ENCODE assay signal across 1 fruit fly cellular context in genomic region chr2L:1070332-1070731, dm6.
TF ChIP-seq lines count a peak whose summit lies in the region.

No protein-coding gene starts in this region.

TF ChIP-seq in whole organism, embryonic, 481 proteins besides CTCF, POLR2A, EP300 and RAD21 (continued from another document and continues in another):
- TF ChIP-seq az2 (GFP tag; optimal IDR thresholded peaks at IDR 0.05; lab: Kevin White, UChicago) (no peak), sc (optimal IDR thresholded peaks at IDR 0.05; lab: Kevin White, UChicago) (no peak), sc (GFP tag; optimal IDR thresholded peaks at IDR 0.05; lab: Kevin White, UChicago) (peak; percentile 33), fd3F (GFP tag; optimal IDR thresholded peaks at IDR 0.05; lab: Kevin White, UChicago) (no peak), MBD-R2 (GFP tag; IDR thresholded peaks at IDR 0.05; lab: Robert Waterston, UW) (peak; percentile 11; the same call in 1 of the 2 replicates), HLH3B (GFP tag; IDR thresholded peaks at IDR 0.05; lab: Robert Waterston, UW) (peak; percentile 38; the same call in 1 of the 2 replicates), btn (GFP tag; optimal IDR thresholded peaks at IDR 0.05; lab: Kevin White, UChicago) (no peak), Spps (tag; optimal IDR thresholded peaks at IDR 0.05; lab: Kevin White, UChicago) (peak; percentile 22), CG6689 (GFP tag; IDR thresholded peaks at IDR 0.05; lab: Robert Waterston, UW) (peak; percentile 46; the same call in 1 of the 2 replicates), CoRest (tag; optimal IDR thresholded peaks at IDR 0.05; lab: Kevin White, UChicago) (no peak), Taf1 (GFP tag; IDR thresholded peaks at IDR 0.05; lab: Robert Waterston, UW) (no peak), BtbVII (GFP tag; optimal IDR thresholded peaks at IDR 0.05; lab: Kevin White, UChicago) (no peak), eve (GFP tag; optimal IDR thresholded peaks at IDR 0.05; lab: Kevin White, UChicago) (no peak), Neu2 (GFP tag; optimal IDR thresholded peaks at IDR 0.05; lab: Kevin White, UChicago; ENCODE audit: borderline replicate concordance) (no peak), CG13424 (tag; optimal IDR thresholded peaks at IDR 0.05; lab: Kevin White, UChicago) (peak; percentile 14), wor (GFP tag; IDR thresholded peaks at IDR 0.05; lab: Robert Waterston, UW) (0 out of 2 replicates have a peak, but pooled peaks have one; percentile 28), YL-1 (GFP tag; optimal IDR thresholded peaks at IDR 0.05; lab: Kevin White, UChicago) (no peak), Awh (GFP tag; IDR thresholded peaks at IDR 0.05; lab: Robert Waterston, UW) (0 out of 2 replicates have a peak, but pooled peaks have one; percentile 20), CG33557 (GFP tag; optimal IDR thresholded peaks at IDR 0.05; lab: Kevin White, UChicago) (peak; percentile 8), CG4424 (GFP tag; optimal IDR thresholded peaks at IDR 0.05; lab: Kevin White, UChicago) (peak; percentile 12), unpg (GFP tag; optimal IDR thresholded peaks at IDR 0.05; lab: Kevin White, UChicago) (peak; percentile 57), CG18599 (GFP tag; optimal IDR thresholded peaks at IDR 0.05; lab: Kevin White, UChicago) (peak; percentile 29), CG18619 (GFP tag; optimal IDR thresholded peaks at IDR 0.05; lab: Kevin White, UChicago) (no peak), CG17328 (GFP tag; IDR thresholded peaks at IDR 0.05; lab: Robert Waterston, UW) (peak; percentile 51), ara (GFP tag; IDR thresholded peaks at IDR 0.05; lab: Robert Waterston, UW) (no peak), bsh (GFP tag; optimal IDR thresholded peaks at IDR 0.05; lab: Kevin White, UChicago) (peak; percentile 14 to 77), CG11696 (GFP tag; IDR thresholded peaks at IDR 0.05; lab: Robert Waterston, UW) (0 out of 2 replicates have a peak, but pooled peaks have one; percentile 28), cato (GFP tag; optimal IDR thresholded peaks at IDR 0.05; lab: Kevin White, UChicago; ENCODE audit: borderline replicate concordance) (no peak), CG4820 (GFP tag; optimal IDR thresholded peaks at IDR 0.05; lab: Kevin White, UChicago) (peak; percentile 35), CG12071 (GFP tag; optimal IDR thresholded peaks at IDR 0.05; lab: Kevin White, UChicago) (no peak), Xbp1 (GFP tag; optimal IDR thresholded peaks at IDR 0.05; lab: Kevin White, UChicago) (peak; percentile 28), gt (GFP tag; IDR thresholded peaks at IDR 0.05; lab: Robert Waterston, UW) (0 out of 2 replicates have a peak, but pooled peaks have one; percentile 32), cad (GFP tag; optimal IDR thresholded peaks at IDR 0.05; lab: Kevin White, UChicago) (no peak), Sox102F (GFP tag; optimal IDR thresholded peaks at IDR 0.05; lab: Kevin White, UChicago) (peak; percentile 41), CG18764 (GFP tag; optimal IDR thresholded peaks at IDR 0.05; lab: Kevin White, UChicago) (no peak), Dip3 (GFP tag; optimal IDR thresholded peaks at IDR 0.05; lab: Kevin White, UChicago) (no peak), phol (tag; optimal IDR thresholded peaks at IDR 0.05; lab: Kevin White, UChicago) (peak; percentile 58), dysf (GFP tag; IDR thresholded peaks at IDR 0.05; lab: Robert Waterston, UW) (peak; percentile 53; the same call in 1 of the 3 replicates), CG8944 (GFP tag; optimal IDR thresholded peaks at IDR 0.05; lab: Kevin White, UChicago) (no peak), Blimp-1 (GFP tag; optimal IDR thresholded peaks at IDR 0.05; lab: Kevin White, UChicago) (peak; percentile 64), CG8388 (GFP tag; optimal IDR thresholded peaks at IDR 0.05; lab: Kevin White, UChicago) (peak; percentile 55), CG13775 (GFP tag; optimal IDR thresholded peaks at IDR 0.05; lab: Kevin White, UChicago) (peak; percentile 43), CG32772 (GFP tag; IDR thresholded peaks at IDR 0.05; lab: Robert Waterston, UW) (peak; percentile 41; the same call in 1 of the 2 replicates), lmd (GFP tag; IDR thresholded peaks at IDR 0.05; lab: Robert Waterston, UW) (peak; percentile 30; the same call in 1 of the 2 replicates), CG6765 (GFP tag; optimal IDR thresholded peaks at IDR 0.05; lab: Kevin White, UChicago) (no peak), ase (GFP tag; IDR thresholded peaks at IDR 0.05; lab: Robert Waterston, UW) (no peak), row (GFP tag; IDR thresholded peaks at IDR 0.05; lab: Robert Waterston, UW) (peak; percentile 37; the same call in 2 of the 3 replicates), CG7786 (GFP tag; optimal IDR thresholded peaks at IDR 0.05; lab: Kevin White, UChicago) (no peak), CG11398 (GFP tag; optimal IDR thresholded peaks at IDR 0.05; lab: Kevin White, UChicago) (no peak), zfh1 (GFP tag; IDR thresholded peaks at IDR 0.05; lab: Robert Waterston, UW) (peak; percentile 61; the same call in 1 of the 3 replicates), ssp (GFP tag; IDR thresholded peaks at IDR 0.05; lab: Robert Waterston, UW) (0 out of 2 replicates have a peak, but pooled peaks have one; percentile 18), mam (GFP tag; optimal IDR thresholded peaks at IDR 0.05; lab: Kevin White, UChicago) (no peak), gfzf (GFP tag; optimal IDR thresholded peaks at IDR 0.05; lab: Kevin White, UChicago) (no peak), Nf-YC (tag; optimal IDR thresholded peaks at IDR 0.05; lab: Kevin White, UChicago) (no peak), CG15601 (tag; optimal IDR thresholded peaks at IDR 0.05; lab: Kevin White, UChicago) (peak; percentile 32), CG8478 (optimal IDR thresholded peaks at IDR 0.05; lab: Kevin White, UChicago) (no peak), D (optimal IDR thresholded peaks at IDR 0.05; lab: Kevin White, UChicago) (no peak), D (GFP tag; optimal IDR thresholded peaks at IDR 0.05; lab: Kevin White, UChicago) (peak; percentile 4), CG10462 (GFP tag; optimal IDR thresholded peaks at IDR 0.05; lab: Kevin White, UChicago) (no peak), chn (GFP tag; optimal IDR thresholded peaks at IDR 0.05; lab: Kevin White, UChicago) (peak; percentile 12), trh (GFP tag; optimal IDR thresholded peaks at IDR 0.05; lab: Kevin White, UChicago) (no peak), CG14014 (GFP tag; IDR thresholded peaks at IDR 0.05; lab: Robert Waterston, UW) (no peak), CG3407 (GFP tag; optimal IDR thresholded peaks at IDR 0.05; lab: Kevin White, UChicago) (peak; percentile 18), pb (GFP tag; optimal IDR thresholded peaks at IDR 0.05; lab: Kevin White, UChicago) (no peak), CG9215 (GFP tag; IDR thresholded peaks at IDR 0.05; lab: Robert Waterston, UW) (no peak; the same call in 1 of the 2 replicates), CG1832 (GFP tag; optimal IDR thresholded peaks at IDR 0.05; lab: Kevin White, UChicago) (no peak), CG2712 (tag; optimal IDR thresholded peaks at IDR 0.05; lab: Kevin White, UChicago) (peak; percentile 60), CG18262 (tag; optimal IDR thresholded peaks at IDR 0.05; lab: Kevin White, UChicago) (peak; percentile 53), gem (tag; optimal IDR thresholded peaks at IDR 0.05; lab: Kevin White, UChicago) (peak; percentile 65), lov (optimal IDR thresholded peaks at IDR 0.05; lab: Kevin White, UChicago) (no peak), lov (GFP tag; IDR thresholded peaks at IDR 0.05; lab: Robert Waterston, UW) (0 out of 3 replicates have a peak, but pooled peaks have one; percentile 28), Mes4 (GFP tag; optimal IDR thresholded peaks at IDR 0.05; lab: Kevin White, UChicago) (no peak), Hsf (GFP tag; optimal IDR thresholded peaks at IDR 0.05; lab: Kevin White, UChicago) (peak; percentile 5), CG5245 (GFP tag; optimal IDR thresholded peaks at IDR 0.05; lab: Kevin White, UChicago) (peak; percentile 3), Fer3 (tag; optimal IDR thresholded peaks at IDR 0.05; lab: Kevin White, UChicago) (no peak), CG8765 (GFP tag; IDR thresholded peaks at IDR 0.05; lab: Robert Waterston, UW) (peak; percentile 51), CG3281 (GFP tag; optimal IDR thresholded peaks at IDR 0.05; lab: Kevin White, UChicago) (no peak), pum (GFP tag; optimal IDR thresholded peaks at IDR 0.05; lab: Kevin White, UChicago) (no peak), CG11456 (GFP tag; IDR thresholded peaks at IDR 0.05; lab: Robert Waterston, UW) (0 out of 3 replicates have a peak, but pooled peaks have one; percentile 46), CG15073 (GFP tag; optimal IDR thresholded peaks at IDR 0.05; lab: Kevin White, UChicago) (no peak), CG4404 (GFP tag; IDR thresholded peaks at IDR 0.05; lab: Robert Waterston, UW) (no peak), ATbp (GFP tag; optimal IDR thresholded peaks at IDR 0.05; lab: Kevin White, UChicago) (peak; percentile 16), CG7987 (GFP tag; optimal IDR thresholded peaks at IDR 0.05; lab: Kevin White, UChicago) (no peak), Tbp (GFP tag; optimal IDR thresholded peaks at IDR 0.05; lab: Kevin White, UChicago) (no peak), sens-2 (GFP tag; IDR thresholded peaks at IDR 0.05; lab: Robert Waterston, UW) (0 out of 2 replicates have a peak, but pooled peaks have one; percentile 28), Oli (tag; optimal IDR thresholded peaks at IDR 0.05; lab: Kevin White, UChicago) (peak; percentile 16), dmrt99B (tag; optimal IDR thresholded peaks at IDR 0.05; lab: Kevin White, UChicago) (peak; percentile 28), pros (GFP tag; optimal IDR thresholded peaks at IDR 0.05; lab: Kevin White, UChicago) (no peak), sr (GFP tag; IDR thresholded peaks at IDR 0.05; lab: Robert Waterston, UW) (no peak), ci (GFP tag; IDR thresholded peaks at IDR 0.05; lab: Robert Waterston, UW) (peak; percentile 72; the same call in 2 of the 3 replicates), CG6791 (GFP tag; IDR thresholded peaks at IDR 0.05; lab: Robert Waterston, UW; ENCODE audit: partially characterized antibody) (no peak), CG8290 (GFP tag; optimal IDR thresholded peaks at IDR 0.05; lab: Kevin White, UChicago) (no peak), CG8290 (tag; optimal IDR thresholded peaks at IDR 0.05; lab: Kevin White, UChicago) (no peak), bbx (GFP tag; IDR thresholded peaks at IDR 0.05; lab: Robert Waterston, UW; ENCODE audit: partially characterized antibody) (no peak), CrebB (tag; optimal IDR thresholded peaks at IDR 0.05; lab: Kevin White, UChicago) (no peak), seq (GFP tag; IDR thresholded peaks at IDR 0.05; lab: Robert Waterston, UW) (no peak), gro (GFP tag; optimal IDR thresholded peaks at IDR 0.05; lab: Kevin White, UChicago) (no peak), CG7839 (tag; optimal IDR thresholded peaks at IDR 0.05; lab: Kevin White, UChicago) (peak; percentile 39), Lim3 (GFP tag; IDR thresholded peaks at IDR 0.05; lab: Robert Waterston, UW) (no peak), Ptx1 (GFP tag; IDR thresholded peaks at IDR 0.05; lab: Robert Waterston, UW) (peak; percentile 26; the same call in 1 of the 2 replicates), zfh2 (GFP tag; optimal IDR thresholded peaks at IDR 0.05; lab: Kevin White, UChicago) (no peak), CG16815 (GFP tag; optimal IDR thresholded peaks at IDR 0.05; lab: Kevin White, UChicago) (peak; percentile 18), CG6813 (GFP tag; optimal IDR thresholded peaks at IDR 0.05; lab: Kevin White, UChicago) (peak; percentile 4), CG2875 (GFP tag; optimal IDR thresholded peaks at IDR 0.05; lab: Kevin White, UChicago) (peak; percentile 34), CG1603 (tag; optimal IDR thresholded peaks at IDR 0.05; lab: Kevin White, UChicago) (peak; percentile 50), Myb (GFP tag; optimal IDR thresholded peaks at IDR 0.05; lab: Kevin White, UChicago) (no peak), CG17829 (tag; optimal IDR thresholded peaks at IDR 0.05; lab: Kevin White, UChicago) (peak; percentile 48), bigmax (GFP tag; optimal IDR thresholded peaks at IDR 0.05; lab: Kevin White, UChicago) (no peak), yki (optimal IDR thresholded peaks at IDR 0.05; lab: Kevin White, UChicago) (no peak), sisA (GFP tag; IDR thresholded peaks at IDR 0.05; lab: Robert Waterston, UW) (peak; percentile 36; the same call in 1 of the 2 replicates), trem (tag; optimal IDR thresholded peaks at IDR 0.05; lab: Kevin White, UChicago) (peak; percentile 9), CG32532 (GFP tag; IDR thresholded peaks at IDR 0.05; lab: Robert Waterston, UW) (no peak), zen (tag; optimal IDR thresholded peaks at IDR 0.05; lab: Kevin White, UChicago) (peak; percentile 18), Kr (GFP tag; optimal IDR thresholded peaks at IDR 0.05; lab: Kevin White, UChicago) (no peak), gcm (GFP tag; optimal IDR thresholded peaks at IDR 0.05; lab: Kevin White, UChicago) (peak; percentile 27), HLH4C (GFP tag; IDR thresholded peaks at IDR 0.05; lab: Robert Waterston, UW; ENCODE audit: partially characterized antibody) (no peak), CG16863 (GFP tag; optimal IDR thresholded peaks at IDR 0.05; lab: Kevin White, UChicago) (no peak), Asciz (GFP tag; optimal IDR thresholded peaks at IDR 0.05; lab: Kevin White, UChicago) (peak; percentile 6), CG30020 (tag; optimal IDR thresholded peaks at IDR 0.05; lab: Kevin White, UChicago) (no peak), Ssrp (tag; optimal IDR thresholded peaks at IDR 0.05; lab: Kevin White, UChicago) (peak; percentile 58), pho (GFP tag; optimal IDR thresholded peaks at IDR 0.05; lab: Kevin White, UChicago) (no peak), CG8924 (tag; optimal IDR thresholded peaks at IDR 0.05; lab: Kevin White, UChicago) (peak; percentile 11), pfk (GFP tag; optimal IDR thresholded peaks at IDR 0.05; lab: Kevin White, UChicago) (no peak), chif (GFP tag; optimal IDR thresholded peaks at IDR 0.05; lab: Kevin White, UChicago) (peak; percentile 20 to 31), CG10543 (GFP tag; optimal IDR thresholded peaks at IDR 0.05; lab: Kevin White, UChicago) (no peak), lola (GFP tag; optimal IDR thresholded peaks at IDR 0.05; lab: Kevin White, UChicago) (peak in 1 of 3 experiments; percentile 42), Dip2 (GFP tag; IDR thresholded peaks at IDR 0.05; lab: Robert Waterston, UW) (no peak), CG2678 (tag; optimal IDR thresholded peaks at IDR 0.05; lab: Kevin White, UChicago) (peak; percentile 32), CG42726 (GFP tag; IDR thresholded peaks at IDR 0.05; lab: Robert Waterston, UW; ENCODE audit: partially characterized antibody) (no peak), CG17359 (tag; optimal IDR thresholded peaks at IDR 0.05; lab: Kevin White, UChicago) (peak; percentile 29), toy (GFP tag; IDR thresholded peaks at IDR 0.05; lab: Robert Waterston, UW) (no peak)
